Worm (Caenorhabditis elegans): ENCODE measurements around the gene sucg-1.

The sucg-1 gene

DNA sequence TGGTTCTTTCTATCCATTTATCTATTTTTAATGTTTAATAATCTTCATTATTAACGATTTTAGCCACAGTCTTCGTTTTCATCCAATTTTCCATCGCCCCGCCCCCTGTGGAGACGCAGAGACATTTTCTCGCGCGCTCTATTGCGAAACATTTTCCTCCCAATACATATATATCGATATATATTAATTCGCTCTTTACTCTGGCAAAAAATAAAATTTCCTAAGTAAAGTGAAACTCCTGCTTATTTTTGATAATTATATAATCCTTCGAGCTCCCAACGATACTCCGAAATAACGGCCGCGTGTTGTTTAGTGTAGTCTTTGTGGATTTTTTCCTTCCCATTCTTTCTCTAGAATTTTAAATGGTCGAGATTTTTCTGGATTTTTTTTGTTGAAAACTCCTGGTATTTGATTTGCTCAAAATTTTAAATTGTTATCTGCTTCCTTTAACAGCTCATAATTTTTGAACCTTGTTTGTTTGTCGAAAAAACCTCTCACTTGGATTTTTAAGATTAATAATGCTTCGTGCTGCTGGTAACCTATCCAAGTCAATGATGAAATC lies at the start of gene sucg-1:
TSS of gene sucg-1 (plus strand) at position 512 of the 562 bp plus-strand sequence.
- no peak for TF ChIP-seq nhr-90 (tag; optimal IDR thresholded peaks at IDR 0.05)
- peak; percentile 37; the same call in 1 of the 2 replicates for TF ChIP-seq hmg-1.2 (GFP tag; IDR thresholded peaks at IDR 0.05)
- TF ChIP-seq attf-3 (GFP tag; conservative IDR thresholded peaks at IDR 0.05), result peak; percentile 79
- peak; percentile 84 for TF ChIP-seq cebp-1 (GFP tag; IDR thresholded peaks at IDR 0.05)
- peak; percentile 91 for TF ChIP-seq cebp-1 (tag; optimal IDR thresholded peaks at IDR 0.05)

DNA sequence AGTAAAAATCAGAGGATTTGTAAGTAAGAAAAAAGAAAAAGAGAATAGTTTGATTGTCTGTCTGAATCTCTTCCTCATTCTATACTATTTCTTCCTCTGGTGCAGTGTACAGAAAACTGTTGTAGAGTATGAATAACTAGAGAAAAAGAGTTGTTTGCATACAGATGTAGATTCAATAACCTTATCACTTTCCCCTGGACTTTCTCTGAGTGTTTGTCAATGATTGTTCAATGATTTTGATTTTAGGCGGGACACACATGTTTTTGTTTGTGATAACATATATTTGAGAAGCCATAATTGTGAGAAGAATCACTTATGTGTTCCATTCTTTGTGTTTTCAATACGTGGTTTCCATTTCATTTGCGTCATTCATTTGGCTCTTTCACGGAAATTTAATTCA lies 49.6 kb upstream of the sucg-1 start:
- no peak for TF ChIP-seq hrde-1 (tag; optimal IDR thresholded peaks at IDR 0.05; ENCODE audit: borderline replicate concordance)
- TF ChIP-seq ztf-6 (GFP tag; IDR thresholded peaks at IDR 0.05), result no peak
- no peak for TF ChIP-seq let-526 (GFP tag; IDR thresholded peaks at IDR 0.05)
- TF ChIP-seq nhr-80 (tag; optimal IDR thresholded peaks at IDR 0.05), result peak; percentile 61
- no peak for TF ChIP-seq hmg-20 (GFP tag; IDR thresholded peaks at IDR 0.05)

DNA sequence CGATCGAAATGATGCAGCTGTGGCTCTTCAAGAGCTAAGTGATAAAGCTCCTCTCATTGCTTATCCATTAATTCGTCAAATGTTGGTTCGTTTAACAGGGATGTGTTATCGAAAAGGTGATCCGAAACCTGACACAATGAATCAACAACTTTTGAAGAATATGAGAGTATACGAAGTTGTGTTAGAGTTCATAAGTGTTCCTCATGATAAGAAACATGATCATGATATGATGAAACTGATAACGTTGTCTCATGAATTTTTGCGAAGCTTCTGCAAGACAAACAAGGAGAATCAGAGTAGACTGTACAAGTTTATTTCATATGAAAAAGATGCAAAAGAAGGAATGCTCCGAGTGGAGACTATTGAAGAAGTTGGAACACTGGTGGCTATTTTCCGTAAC lies 39.4 kb upstream of the sucg-1 start:
- TF ChIP-seq ets-4 (GFP tag; optimal IDR thresholded peaks at IDR 0.05), result no peak
- TF ChIP-seq nhr-80 (tag; optimal IDR thresholded peaks at IDR 0.05), result peak; percentile 46

DNA sequence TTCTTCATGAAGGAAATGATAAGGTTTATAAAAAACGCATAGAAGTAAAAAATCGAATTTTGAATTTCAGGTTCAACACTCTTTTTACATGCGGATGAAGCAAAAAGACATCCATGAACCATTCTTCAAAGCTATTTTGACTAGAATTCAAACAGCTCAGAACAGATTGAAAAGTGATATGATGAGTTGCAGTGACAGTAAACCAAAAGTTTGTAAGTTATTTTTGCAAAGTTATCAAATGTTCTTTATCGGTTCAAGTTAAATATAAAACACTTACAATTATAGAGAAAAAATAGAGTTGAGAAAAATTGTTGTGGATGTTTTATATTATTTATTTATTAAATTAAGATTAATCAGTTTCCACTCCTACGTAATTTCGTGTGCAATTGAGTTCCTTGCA lies 36.3 kb upstream of the sucg-1 start:
- TF ChIP-seq F49E8.2 (tag; optimal IDR thresholded peaks at IDR 0.05; ENCODE audit: insufficient read depth) (no peak), lin-26 (GFP tag; IDR thresholded peaks at IDR 0.05) (no peak), hrde-1 (tag; optimal IDR thresholded peaks at IDR 0.05; ENCODE audit: borderline replicate concordance) (no peak)

DNA sequence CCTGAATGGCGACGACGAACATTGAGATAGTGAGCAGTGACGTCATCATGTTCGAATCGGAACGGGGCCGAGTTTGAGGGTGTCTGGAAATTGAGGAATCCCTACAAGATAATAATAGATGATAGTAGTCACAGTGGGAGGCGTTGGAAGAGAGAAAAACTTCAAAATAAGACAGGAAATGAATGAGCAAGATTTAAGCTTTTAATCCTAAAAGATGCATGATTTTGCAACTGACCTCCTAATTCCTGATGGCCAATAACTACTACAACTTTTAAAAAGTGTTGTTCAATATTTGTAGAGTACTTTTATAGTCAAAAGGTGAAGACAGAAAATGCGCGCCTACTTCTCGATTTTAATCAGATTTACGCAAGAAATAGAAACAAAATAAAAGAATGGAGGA lies 30.4 kb upstream of the sucg-1 start, which contains the start of gene flp-13:
TSS of gene flp-13 (minus strand) at position 101 of the 400 bp plus-strand sequence.
- TF ChIP-seq sea-2 (GFP tag; IDR thresholded peaks at IDR 0.05) (no peak), hrde-1 (tag; optimal IDR thresholded peaks at IDR 0.05; ENCODE audit: borderline replicate concordance) (no peak), zim-3 (tag; optimal IDR thresholded peaks at IDR 0.05) (no peak)

DNA sequence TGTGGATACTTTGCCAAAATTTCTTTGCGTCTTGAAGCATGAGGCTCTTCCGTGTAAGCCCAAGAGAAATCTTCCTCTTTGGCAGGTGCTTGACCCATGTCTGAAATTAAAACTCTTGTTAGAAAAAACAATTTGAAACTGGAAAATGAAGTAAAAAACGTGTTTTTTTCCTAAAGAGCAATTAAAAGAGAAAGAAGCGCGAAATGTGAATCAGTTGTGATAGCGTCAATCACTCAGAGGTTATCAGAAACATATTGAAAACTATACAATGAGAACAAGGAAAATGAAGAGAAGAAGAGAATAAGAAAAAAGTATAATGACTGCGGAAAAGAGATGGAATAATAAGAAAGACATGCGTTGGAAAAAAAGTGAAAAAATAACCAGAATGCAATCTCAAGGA lies 21.9 kb upstream of the sucg-1 start, which contains the start of gene F33D4.4:
TSS of gene F33D4.4 (minus strand) at position 101 of the 400 bp plus-strand sequence.
- TF ChIP-seq aptf-3 (GFP tag; IDR thresholded peaks at IDR 0.05), result no peak
- TF ChIP-seq lag-1 (GFP tag; IDR thresholded peaks at IDR 0.05), result no peak
- no peak for TF ChIP-seq ceh-79 (tag; optimal IDR thresholded peaks at IDR 0.05)
- no peak for TF ChIP-seq Y67H2A.10 (GFP tag; conservative IDR thresholded peaks at IDR 0.05)
- no peak for TF ChIP-seq tbp1 (GFP tag; optimal IDR thresholded peaks at IDR 0.05)
- no peak for TF ChIP-seq hlh-12 (tag; optimal IDR thresholded peaks at IDR 0.05)
- no peak for TF ChIP-seq lin-40 (tag; optimal IDR thresholded peaks at IDR 0.05)
- TF ChIP-seq gei-17 (GFP tag; optimal IDR thresholded peaks at IDR 0.05), result no peak
- no peak for TF ChIP-seq ztf-28 (GFP tag; IDR thresholded peaks at IDR 0.05)
- TF ChIP-seq T26A5.8 (tag; optimal IDR thresholded peaks at IDR 0.05), result no peak
- no peak for TF ChIP-seq snpc-1.3 (tag; optimal IDR thresholded peaks at IDR 0.05; ENCODE audit: insufficient read depth)
- TF ChIP-seq madf-8 (GFP tag; conservative IDR thresholded peaks at IDR 0.05), result no peak
- TF ChIP-seq B0019.2 (GFP tag; conservative IDR thresholded peaks at IDR 0.05), result no peak
- TF ChIP-seq ceh-58 (GFP tag; IDR thresholded peaks at IDR 0.05), result no peak
- TF ChIP-seq unc-130 (GFP tag; optimal IDR thresholded peaks at IDR 0.05), result no peak
- no peak for TF ChIP-seq attf-3 (GFP tag; conservative IDR thresholded peaks at IDR 0.05)
- no peak for TF ChIP-seq Y53G8AR.9 (GFP tag; conservative IDR thresholded peaks at IDR 0.05)

Data from whole organism, young adult.